Worm (Caenorhabditis elegans) whole organism, mixed stage, embryonic: ENCODE measurements around the gene snt-3.
A peak's percentile ranks its signal among the peaks of the same experiment; 100 is the strongest.

Experiments
- M03D4.4 ChIP-seq: sonication (generic microtip); optimal IDR thresholded peaks from 2 replicates; lab custom pipeline; 2017; ENCODE audit warnings: mild to moderate bottlenecking, missing genetic modification characterization, missing compliant biosample characterization
- bed-3 ChIP-seq: fragments of 200-800 bp; sonication (Bioruptor generic); optimal IDR thresholded peaks from 3 replicates; lab custom pipeline; 2018; ENCODE audit warnings: mild to moderate bottlenecking, missing genetic modification characterization, moderate library complexity, missing compliant biosample characterization
- blmp-1 ChIP-seq: fragments of 150-350 bp; optimal IDR thresholded peaks from 2 replicates; lab custom pipeline; 2014; ENCODE audit warnings: missing biosample characterization, missing genetic modification characterization
- ceh-39 ChIP-seq: fragments of 150-350 bp; optimal IDR thresholded peaks from 2 replicates; lab custom pipeline; 2014; ENCODE audit warnings: missing biosample characterization, missing genetic modification characterization
- ceh-43 ChIP-seq: fragments of 200-800 bp; sonication (Bioruptor generic); optimal IDR thresholded peaks from 2 replicates; lab custom pipeline; 2018; ENCODE audit warnings: mild to moderate bottlenecking, missing genetic modification characterization, moderate library complexity, missing compliant biosample characterization
- ceh-83 ChIP-seq: fragments of 200-800 bp; sonication (Bioruptor generic); optimal IDR thresholded peaks from 2 replicates; lab custom pipeline; 2018; ENCODE audit warnings: mild to moderate bottlenecking, missing genetic modification characterization, missing compliant biosample characterization
- ces-1 ChIP-seq: fragments of 150-350 bp; optimal IDR thresholded peaks from 2 replicates; lab custom pipeline; 2014; ENCODE audit warnings: missing biosample characterization, missing genetic modification reagents, missing genetic modification characterization
- cnd-1 ChIP-seq: fragments of 200-800 bp; sonication (Bioruptor generic); optimal IDR thresholded peaks from 2 replicates; lab custom pipeline; 2018; ENCODE audit warnings: mild to moderate bottlenecking, missing genetic modification characterization, missing compliant biosample characterization
- drap-1 ChIP-seq: fragments of 200-800 bp; sonication (Bioruptor generic); optimal IDR thresholded peaks from 3 replicates; lab custom pipeline; 2018; ENCODE audit warnings: mild to moderate bottlenecking, missing genetic modification characterization, missing compliant biosample characterization
- elt-1 ChIP-seq: sonication (generic microtip); optimal IDR thresholded peaks from 2 replicates; lab custom pipeline; 2017; ENCODE audit warnings: missing genetic modification characterization, mild to moderate bottlenecking, missing compliant biosample characterization, antibody characterized with exemption, moderate library complexity, borderline replicate concordance; ENCODE audit not compliant: insufficient read depth
- elt-3 ChIP-seq: fragments of 150-350 bp; optimal IDR thresholded peaks from 2 replicates; lab custom pipeline; 2014; ENCODE audit warnings: missing biosample characterization, missing genetic modification characterization
- flh-1 ChIP-seq: fragments of 200-800 bp; sonication (Bioruptor generic); optimal IDR thresholded peaks from 2 replicates; lab custom pipeline; 2018; ENCODE audit warnings: mild to moderate bottlenecking, missing genetic modification characterization, moderate library complexity, missing compliant biosample characterization
- ham-2 ChIP-seq: fragments of 200-800 bp; sonication (Bioruptor generic); optimal IDR thresholded peaks from 2 replicates; lab custom pipeline; 2018; ENCODE audit warnings: mild to moderate bottlenecking, missing genetic modification characterization, missing compliant biosample characterization
- hlh-1 ChIP-seq: fragments of 150-350 bp; optimal IDR thresholded peaks from 2 replicates; lab custom pipeline; 2014; ENCODE audit warnings: missing biosample characterization, missing genetic modification reagents, missing genetic modification characterization
- lin-13 ChIP-seq: fragments of 150-350 bp; optimal IDR thresholded peaks from 2 replicates; lab custom pipeline; 2014; ENCODE audit warnings: missing biosample characterization, missing genetic modification characterization
- lin-32 ChIP-seq: fragments of 200-800 bp; sonication (Bioruptor generic); optimal IDR thresholded peaks from 2 replicates; lab custom pipeline; 2018; ENCODE audit warnings: mild to moderate bottlenecking, missing genetic modification characterization, missing compliant biosample characterization
- lsy-2 ChIP-seq: fragments of 150-350 bp; optimal IDR thresholded peaks from 2 replicates; lab custom pipeline; 2014; ENCODE audit warnings: missing biosample characterization, missing genetic modification characterization
- mab-5 ChIP-seq: fragments of 150-350 bp; optimal IDR thresholded peaks from 2 replicates; lab custom pipeline; 2014; ENCODE audit warnings: missing biosample characterization, missing genetic modification characterization
- mep-1 ChIP-seq: fragments of 150-350 bp; optimal IDR thresholded peaks from 2 replicates; lab custom pipeline; 2017; ENCODE audit warnings: missing biosample characterization, missing genetic modification reagents, missing genetic modification characterization, inconsistent platforms
- mls-2 ChIP-seq: sonication (generic microtip); optimal IDR thresholded peaks from 2 replicates; lab custom pipeline; 2016; ENCODE audit warnings: mild to moderate bottlenecking, missing genetic modification characterization, moderate library complexity, missing compliant biosample characterization
- nhr-12 ChIP-seq: fragments of 150-350 bp; optimal IDR thresholded peaks from 2 replicates; lab custom pipeline; 2014; ENCODE audit warnings: missing biosample characterization, missing genetic modification characterization
- nhr-2 ChIP-seq: fragments of 150-350 bp; optimal IDR thresholded peaks from 2 replicates; lab custom pipeline; 2014; ENCODE audit warnings: missing biosample characterization, missing genetic modification characterization
- nhr-237 ChIP-seq: fragments of 150-350 bp; optimal IDR thresholded peaks from 2 replicates; lab custom pipeline; 2014; ENCODE audit warnings: missing biosample characterization, missing genetic modification characterization
- nhr-76 ChIP-seq: sonication (generic microtip); optimal IDR thresholded peaks from 2 replicates; lab custom pipeline; 2017; ENCODE audit warnings: missing biosample characterization, missing genetic modification characterization
- sem-2 ChIP-seq: fragments of 200-800 bp; sonication (Bioruptor generic); optimal IDR thresholded peaks from 2 replicates; lab custom pipeline; 2018; ENCODE audit warnings: mild to moderate bottlenecking, missing genetic modification characterization, missing compliant biosample characterization
- snpc-4 ChIP-seq: fragments of 150-350 bp; optimal IDR thresholded peaks from 2 replicates; lab custom pipeline; 2014; ENCODE audit warnings: missing biosample characterization, missing genetic modification characterization
- sptf-1 ChIP-seq: sonication (generic microtip); optimal IDR thresholded peaks from 2 replicates; lab custom pipeline; 2017; ENCODE audit warnings: mild to moderate bottlenecking, missing genetic modification characterization, moderate library complexity, missing compliant biosample characterization
- tbx-8 ChIP-seq: fragments of 200-800 bp; sonication (Bioruptor generic); optimal IDR thresholded peaks from 2 replicates; lab custom pipeline; 2018; ENCODE audit warnings: mild to moderate bottlenecking, missing genetic modification characterization, moderate library complexity, missing compliant biosample characterization
- unc-120 ChIP-seq: sonication (generic microtip); optimal IDR thresholded peaks from 2 replicates; lab custom pipeline; 2017; ENCODE audit warnings: missing genetic modification characterization, missing compliant biosample characterization; ENCODE audit not compliant: poor library complexity, severe bottlenecking
- unc-39 ChIP-seq: fragments of 150-350 bp; optimal IDR thresholded peaks from 2 replicates; lab custom pipeline; 2014; ENCODE audit warnings: missing biosample characterization, missing genetic modification characterization
- unc-62 ChIP-seq: fragments of 150-350 bp; optimal IDR thresholded peaks from 2 replicates; lab custom pipeline; 2014; ENCODE audit warnings: missing biosample characterization, missing genetic modification reagents, missing genetic modification characterization
- zip-8 ChIP-seq: fragments of 150-350 bp; optimal IDR thresholded peaks from 2 replicates; lab custom pipeline; 2014; ENCODE audit warnings: missing biosample characterization, missing genetic modification characterization

The snt-3 gene

DNA sequence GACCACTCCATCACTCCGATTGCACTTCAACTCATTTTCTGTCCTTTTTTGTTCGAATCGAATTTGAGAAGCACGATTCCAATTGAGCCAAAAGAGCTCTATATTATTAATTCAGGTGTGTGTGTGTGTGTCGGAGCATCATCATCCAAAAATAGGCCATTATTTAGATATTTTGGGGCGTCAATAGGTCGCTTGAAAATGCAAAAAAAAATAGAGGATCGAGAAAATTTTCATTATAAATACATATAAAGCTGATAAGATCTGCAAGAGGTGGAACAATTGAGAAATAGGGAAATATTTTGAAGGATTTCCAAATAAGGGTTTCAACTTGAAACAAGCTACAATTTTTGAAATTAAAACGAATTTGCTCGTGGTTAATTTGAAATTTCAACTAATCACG is 22.1 kb upstream of the snt-3 start, which contains the start of gene Y75B7AR.1:
Gene Y75B7AR.1 (minus strand): TSS at position 101 of the 400 bp plus-strand sequence.
- TF ChIP-seq hlh-1 (tag; lab: Kevin White, UChicago) (no peak), ham-2 (no peak), sem-2 (GFP tag; lab: Kevin White, UChicago) (no peak), drap-1 (no peak), lin-13 (tag; lab: Kevin White, UChicago) (no peak), ceh-83 (GFP tag; lab: Kevin White, UChicago) (no peak), snpc-4 (tag; lab: Kevin White, UChicago) (no peak)

DNA sequence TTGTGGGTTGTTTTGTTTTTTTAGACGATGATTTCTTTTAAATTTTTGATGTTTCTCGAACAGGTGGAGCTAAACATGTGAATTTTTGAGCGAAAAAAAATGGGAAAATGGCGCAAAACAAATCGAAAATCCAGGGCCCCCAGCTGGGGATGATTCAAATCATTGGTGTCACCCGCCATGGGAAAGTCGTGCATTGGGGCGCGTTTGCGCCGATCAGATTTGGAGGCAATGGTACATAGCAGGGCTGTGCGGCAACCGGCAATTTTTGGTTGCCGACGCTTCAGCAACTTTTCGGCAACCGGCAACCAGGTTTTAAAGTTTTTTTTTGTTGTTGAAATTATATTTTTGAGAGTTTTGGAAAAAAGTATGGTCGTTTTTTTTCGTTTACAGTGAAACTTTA is 19.6 kb upstream of the snt-3 start:
- no peak for TF ChIP-seq bed-3 (GFP tag; lab: Kevin White, UChicago)
- no peak for TF ChIP-seq ceh-39 (tag; lab: Kevin White, UChicago)
- no peak for TF ChIP-seq lin-13 (tag; lab: Kevin White, UChicago)
- no peak for TF ChIP-seq nhr-76 (tag; lab: Kevin White, UChicago)
- no peak for TF ChIP-seq nhr-237 (tag; lab: Kevin White, UChicago)

DNA sequence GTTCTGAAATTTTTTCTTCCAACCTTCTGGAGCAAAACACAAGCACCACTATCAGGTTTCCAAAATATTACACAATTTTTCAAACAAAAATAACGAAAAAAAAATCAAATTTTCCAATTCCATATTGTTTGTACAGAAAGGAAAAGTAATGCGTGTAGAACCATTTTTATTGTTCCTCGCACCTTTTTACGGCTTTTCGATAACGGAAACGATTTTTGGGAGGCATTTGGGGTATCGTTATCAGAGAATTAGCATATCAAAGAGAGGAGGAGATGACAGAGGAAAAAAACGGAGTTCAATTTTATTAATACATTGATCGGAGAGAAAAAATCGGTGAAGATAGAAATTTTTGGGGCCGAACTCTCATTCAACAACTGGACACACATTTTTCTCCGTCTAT is 19.0 kb upstream of the snt-3 start:
- TF ChIP-seq elt-3 (tag; lab: Kevin White, UChicago) (no peak), ces-1 (no peak), elt-1 (tag; lab: Kevin White, UChicago) (no peak), nhr-12 (tag; lab: Kevin White, UChicago) (no peak), nhr-76 (tag; lab: Kevin White, UChicago) (no peak), ham-2 (no peak), blmp-1 (tag; lab: Kevin White, UChicago) (no peak), mep-1 (tag; lab: Kevin White, UChicago) (no peak), lin-32 (GFP tag; lab: Kevin White, UChicago) (no peak)

DNA sequence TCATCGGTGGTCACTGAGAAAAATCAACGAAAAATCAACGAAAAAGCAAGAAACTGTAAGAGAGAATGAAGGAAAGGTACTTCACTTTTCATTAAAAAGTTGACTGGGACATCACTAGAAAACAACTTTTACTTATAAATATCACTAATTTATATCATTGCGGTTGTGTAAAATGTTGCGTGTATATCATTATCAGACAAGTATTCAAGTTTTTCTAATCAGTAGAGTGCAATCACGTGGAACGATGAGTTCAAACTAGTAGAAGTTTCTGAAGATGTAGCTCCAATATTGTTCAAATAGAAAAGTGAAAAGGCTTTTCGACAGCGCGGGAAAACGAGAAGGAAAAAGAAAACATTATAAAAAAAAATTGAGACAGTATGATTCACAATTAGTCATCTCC is 17.4 kb upstream of the snt-3 start:
- no peak for TF ChIP-seq mab-5
- no peak for TF ChIP-seq unc-120 (tag; lab: Kevin White, UChicago)
- TF ChIP-seq hlh-1 (tag; lab: Kevin White, UChicago) = no peak
- TF ChIP-seq ces-1 = no peak
- TF ChIP-seq ceh-83 (GFP tag; lab: Kevin White, UChicago) = no peak
- no peak for TF ChIP-seq nhr-237 (tag; lab: Kevin White, UChicago)
- TF ChIP-seq flh-1 = no peak
- no peak for TF ChIP-seq sptf-1 (tag; lab: Kevin White, UChicago)
- no peak for TF ChIP-seq nhr-2 (tag; lab: Kevin White, UChicago)
- TF ChIP-seq unc-62 (GFP tag; lab: Kevin White, UChicago) = no peak
- TF ChIP-seq bed-3 (GFP tag; lab: Kevin White, UChicago) = no peak
- no peak for TF ChIP-seq M03D4.4
- TF ChIP-seq elt-3 (tag; lab: Kevin White, UChicago) = no peak
- no peak for TF ChIP-seq zip-8
- TF ChIP-seq unc-39 (tag; lab: Kevin White, UChicago) = no peak
- no peak for TF ChIP-seq sem-2 (GFP tag; lab: Kevin White, UChicago)
- no peak for TF ChIP-seq lin-32 (GFP tag; lab: Kevin White, UChicago)
- TF ChIP-seq snpc-4 (tag; lab: Kevin White, UChicago) = no peak

DNA sequence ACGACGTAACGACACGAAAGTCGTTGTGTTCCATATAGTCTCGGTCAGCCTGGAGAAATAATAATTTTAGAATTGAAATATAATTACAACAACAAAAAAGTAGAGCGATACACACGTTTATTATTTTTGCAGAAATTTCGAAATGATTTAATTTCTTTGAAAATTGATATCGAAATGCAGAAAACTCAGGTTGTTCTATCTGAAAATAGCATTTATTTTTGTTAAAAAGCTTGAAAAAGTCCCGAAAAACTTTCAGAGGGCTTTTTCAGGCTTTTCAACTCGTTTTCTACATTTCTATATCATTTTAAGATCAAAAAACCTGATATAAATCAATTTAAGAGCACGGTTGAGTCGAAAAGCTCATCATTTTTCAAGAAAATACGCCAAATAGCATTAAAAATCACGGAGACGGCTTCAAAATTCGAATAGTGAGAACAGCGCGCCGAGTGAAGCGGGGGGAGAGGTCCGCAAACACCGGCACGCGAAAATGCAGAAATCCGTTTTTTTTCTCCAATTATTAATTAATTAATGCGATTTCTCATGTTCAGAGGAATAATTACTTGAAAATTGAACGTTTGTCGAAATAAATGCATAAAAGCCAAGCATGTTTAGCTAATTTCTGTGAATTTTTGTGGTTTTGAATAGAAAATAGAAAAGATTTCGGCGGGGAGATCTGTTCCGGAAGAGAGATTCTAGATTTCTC is 12.5 kb upstream of the snt-3 start, which contains the start of gene rga-4:
Gene rga-4 (minus strand): TSS at position 51 of the 703 bp plus-strand sequence.
- TF ChIP-seq tbx-8 = no peak
- no peak for TF ChIP-seq hlh-1 (tag; lab: Kevin White, UChicago)
- TF ChIP-seq ces-1 = peak; percentile 90
- no peak for TF ChIP-seq lsy-2
- peak; percentile 26 for TF ChIP-seq mls-2 (tag; lab: Kevin White, UChicago)
- no peak for TF ChIP-seq nhr-76 (tag; lab: Kevin White, UChicago)
- TF ChIP-seq unc-62 (GFP tag; lab: Kevin White, UChicago) = no peak
- no peak for TF ChIP-seq cnd-1
- peak; percentile 46 for TF ChIP-seq ceh-43 (GFP tag; lab: Kevin White, UChicago)
- peak; percentile 6 for TF ChIP-seq ham-2
- peak; percentile 1 for TF ChIP-seq lin-13 (tag; lab: Kevin White, UChicago)
- peak; percentile 22 for TF ChIP-seq unc-120 (tag; lab: Kevin White, UChicago)
